Fruit fly (Drosophila melanogaster) whole organism, wandering third instar larva: ENCODE data around the gene Rlip.

Source experiments
- Abd-B ChIP-seq: fragments of >200 bp; optimal IDR thresholded peaks from 2 replicates; lab custom pipeline; 2017; ENCODE audit warnings: missing biosample characterization, missing genetic modification characterization
- CG32264 ChIP-seq: fragments of 200-800 bp; sonication (Bioruptor generic); optimal IDR thresholded peaks from 2 replicates; lab custom pipeline; 2016; ENCODE audit warnings: missing biosample characterization, missing genetic modification characterization
- CG9705 ChIP-seq: fragments of 200-800 bp; sonication (Bioruptor generic); optimal IDR thresholded peaks from 2 replicates; lab custom pipeline; 2018; ENCODE audit warnings: missing biosample characterization, mild to moderate bottlenecking, missing genetic modification characterization
- CrebA ChIP-seq: fragments of 200-800 bp; sonication (Bioruptor generic); optimal IDR thresholded peaks from 2 replicates; lab custom pipeline; 2016; ENCODE audit warnings: missing biosample characterization, mild to moderate bottlenecking, missing genetic modification characterization, borderline replicate concordance
- Dfd ChIP-seq: fragments of >200 bp; optimal IDR thresholded peaks from 2 replicates; lab custom pipeline; 2017; ENCODE audit warnings: missing biosample characterization, missing genetic modification characterization
- Dif ChIP-seq: fragments of 200-275, 200-300 bp; sonication (Bioruptor generic); optimal IDR thresholded peaks from 2 replicates; lab custom pipeline; 2018; ENCODE audit warnings: missing biosample characterization, missing genetic modification characterization; ENCODE audit not compliant: partially characterized antibody
- GATAd ChIP-seq: sonication (Bioruptor generic); optimal IDR thresholded peaks from 2 replicates; lab custom pipeline; 2016; ENCODE audit warnings: missing biosample characterization, missing genetic modification characterization
- HLH106 ChIP-seq: fragments of 200-800 bp; optimal IDR thresholded peaks from 3 replicates; lab custom pipeline; 2019; ENCODE audit warnings: missing biosample characterization, mild to moderate bottlenecking, missing genetic modification characterization, moderate library complexity
- Hnf4 ChIP-seq: fragments of 200-800 bp; sonication (Bioruptor generic); optimal IDR thresholded peaks from 2 replicates; lab custom pipeline; 2016; ENCODE audit warnings: missing biosample characterization, mild to moderate bottlenecking, missing genetic modification characterization
- Hr78 ChIP-seq: fragments of >200 bp; optimal IDR thresholded peaks from 2 replicates; lab custom pipeline; 2017; ENCODE audit warnings: missing biosample characterization, missing genetic modification characterization
- Hr83 ChIP-seq: fragments of 200-300 bp; sonication (Bioruptor generic); optimal IDR thresholded peaks from 2 replicates; lab custom pipeline; 2016; ENCODE audit warnings: missing biosample characterization, mild to moderate bottlenecking, missing genetic modification characterization, moderate library complexity; ENCODE audit not compliant: poor library complexity, severe bottlenecking
- Jra ChIP-seq: sonication (Bioruptor generic); optimal IDR thresholded peaks from 2 replicates; lab custom pipeline; 2016; ENCODE audit warnings: missing biosample characterization, missing genetic modification characterization
- Myc ChIP-seq: fragments of >200 bp; optimal IDR thresholded peaks from 2 replicates; lab custom pipeline; 2017
- N ChIP-seq: fragments of >200 bp; optimal IDR thresholded peaks from 2 replicates; lab custom pipeline; 2018; ENCODE audit warnings: missing biosample characterization, missing external identifiers, missing genetic modification characterization
- OdsH ChIP-seq: fragments of 200-800 bp; sonication (Bioruptor generic); optimal IDR thresholded peaks from 2 replicates; lab custom pipeline; 2016; ENCODE audit warnings: missing biosample characterization, mild to moderate bottlenecking, missing genetic modification characterization
- Rel ChIP-seq, 2 experiments: fragments of 200-800 bp; sonication (Bioruptor generic) in 1 of 2; optimal IDR thresholded peaks; 2 replicates in 1 of 2; 3 replicates in 1 of 2; lab custom pipeline; 2016 to 2019; ENCODE audit warnings: mild to moderate bottlenecking in 2 of 2, missing biosample characterization in 2 of 2, missing genetic modification characterization in 2 of 2, moderate library complexity in 1 of 2
- Sp1 ChIP-seq: fragments of 200-800 bp; sonication (Bioruptor generic); optimal IDR thresholded peaks from 3 replicates; lab custom pipeline; 2019; ENCODE audit warnings: missing biosample characterization, mild to moderate bottlenecking, missing genetic modification characterization, moderate library complexity
- Vsx2 ChIP-seq: fragments of 200-300, 225-300 bp; sonication (Bioruptor generic); optimal IDR thresholded peaks from 2 replicates; lab custom pipeline; 2018; ENCODE audit warnings: missing biosample characterization, missing genetic modification characterization; ENCODE audit not compliant: partially characterized antibody
- br ChIP-seq: fragments of 200-800 bp; sonication (Bioruptor generic); optimal IDR thresholded peaks from 2 replicates; lab custom pipeline; 2016; ENCODE audit warnings: missing biosample characterization, missing genetic modification characterization
- brk ChIP-seq: fragments of 200-800 bp; sonication (Bioruptor generic); optimal IDR thresholded peaks from 2 replicates; lab custom pipeline; 2016; ENCODE audit warnings: missing biosample characterization, mild to moderate bottlenecking, missing genetic modification characterization
- dl ChIP-seq, 2 experiments: fragments of 175-275, 200-275 bp in 1 of 2; fragments of 200-275 bp in 1 of 2; sonication (Bioruptor generic); optimal IDR thresholded peaks; lab custom pipeline; 2018; ENCODE audit warnings: mild to moderate bottlenecking in 2 of 2, missing biosample characterization in 2 of 2, missing genetic modification characterization in 2 of 2, moderate library complexity in 2 of 2; ENCODE audit not compliant: partially characterized antibody in 2 of 2, insufficient read depth in 1 of 2
- dsf ChIP-seq: sonication (Bioruptor generic); optimal IDR thresholded peaks from 2 replicates; lab custom pipeline; 2016; ENCODE audit warnings: missing biosample characterization, missing genetic modification characterization, borderline replicate concordance
- ey ChIP-seq: fragments of 200-800 bp; sonication (Bioruptor generic); optimal IDR thresholded peaks from 2 replicates; lab custom pipeline; 2016; ENCODE audit warnings: missing biosample characterization, missing genetic modification characterization
- foxo ChIP-seq, 2 experiments: fragments of 200-800 bp; sonication (Bioruptor generic); optimal IDR thresholded peaks; 2 replicates in 1 of 2; 3 replicates in 1 of 2; lab custom pipeline; 2016 to 2017; ENCODE audit warnings: missing biosample characterization in 2 of 2, missing genetic modification characterization in 2 of 2
- fru ChIP-seq: fragments of 200-800 bp; sonication (Bioruptor generic); optimal IDR thresholded peaks from 3 replicates; lab custom pipeline; 2016; ENCODE audit warnings: missing biosample characterization, mild to moderate bottlenecking, missing genetic modification characterization
- h ChIP-seq: fragments of 200-800 bp; sonication (Bioruptor generic); optimal IDR thresholded peaks from 3 replicates; lab custom pipeline; 2016; ENCODE audit warnings: missing biosample characterization, mild to moderate bottlenecking, missing genetic modification characterization
- jim ChIP-seq: fragments of 175-275, 200-325 bp; sonication (Bioruptor generic); optimal IDR thresholded peaks from 2 replicates; lab custom pipeline; 2016; ENCODE audit warnings: missing biosample characterization, mild to moderate bottlenecking, missing genetic modification characterization
- lola ChIP-seq: fragments of >200 bp; optimal IDR thresholded peaks from 2 replicates; lab custom pipeline; 2017; ENCODE audit warnings: missing biosample characterization, missing genetic modification characterization
- pan ChIP-seq: fragments of >200 bp; optimal IDR thresholded peaks from 2 replicates; lab custom pipeline; 2017
- psq ChIP-seq: fragments of 200-800 bp; sonication (Bioruptor generic); optimal IDR thresholded peaks from 3 replicates; lab custom pipeline; 2017; ENCODE audit warnings: missing biosample characterization, mild to moderate bottlenecking, missing genetic modification characterization, moderate library complexity
- rgr ChIP-seq: fragments of 200-800 bp; sonication (Bioruptor generic); optimal IDR thresholded peaks from 3 replicates; lab custom pipeline; 2016; ENCODE audit warnings: missing biosample characterization, mild to moderate bottlenecking, missing genetic modification characterization
- sage ChIP-seq: fragments of 200-800 bp; sonication (Bioruptor generic); optimal IDR thresholded peaks from 2 replicates; lab custom pipeline; 2016; ENCODE audit warnings: missing biosample characterization, mild to moderate bottlenecking, missing genetic modification characterization
- sv ChIP-seq: fragments of 200-800 bp; sonication (Bioruptor generic); optimal IDR thresholded peaks from 3 replicates; lab custom pipeline; 2016; ENCODE audit warnings: missing biosample characterization, missing genetic modification characterization
- tai ChIP-seq: sonication (Bioruptor generic); optimal IDR thresholded peaks from 2 replicates; lab custom pipeline; 2016; ENCODE audit warnings: missing biosample characterization, missing genetic modification characterization
- usp ChIP-seq: fragments of >200 bp; optimal IDR thresholded peaks from 2 replicates; lab custom pipeline; 2017; ENCODE audit warnings: missing biosample characterization, missing genetic modification characterization
- woc ChIP-seq: sonication (Bioruptor generic); optimal IDR thresholded peaks from 2 replicates; lab custom pipeline; 2016; ENCODE audit warnings: missing biosample characterization, mild to moderate bottlenecking, missing genetic modification characterization

The Rlip gene

dm6 chr3R:21059486-21060356, 42.2 kb downstream of the Rlip start:
- no peak for TF ChIP-seq lola (GFP tag; lab: Kevin White, UChicago)
- no peak for TF ChIP-seq Myc
- no peak for TF ChIP-seq sage (GFP tag; lab: Kevin White, UChicago)
- TF ChIP-seq CrebA (GFP tag; lab: Kevin White, UChicago), result peak; percentile 11
- peak; percentile 51 for TF ChIP-seq brk (GFP tag; lab: Kevin White, UChicago)
- TF ChIP-seq Hnf4, result peak; percentile 2
- TF ChIP-seq fru (GFP tag; lab: Kevin White, UChicago), result no peak
- no peak for TF ChIP-seq psq (GFP tag; lab: Kevin White, UChicago)
- TF ChIP-seq, all 38 proteins: peak for 3

- peak; percentile 36 for TF ChIP-seq br (GFP tag; lab: Kevin White, UChicago)
- TF ChIP-seq Hnf4, result peak; percentile 48
- TF ChIP-seq woc (GFP tag; lab: Kevin White, UChicago), result no peak
- TF ChIP-seq CG9705, result no peak
- TF ChIP-seq Hr78 (GFP tag; lab: Kevin White, UChicago), result no peak
- TF ChIP-seq jim (GFP tag; lab: Kevin White, UChicago), result no peak
- TF ChIP-seq tai (GFP tag; lab: Kevin White, UChicago), result no peak
- peak; percentile 56 for TF ChIP-seq Hr83
- no peak for TF ChIP-seq N (GFP tag; lab: Kevin White, UChicago)
- no peak for TF ChIP-seq usp (GFP tag; lab: Kevin White, UChicago)
- TF ChIP-seq ey, result no peak
- no peak for TF ChIP-seq CG32264 (GFP tag; lab: Kevin White, UChicago)
- TF ChIP-seq h (GFP tag; lab: Kevin White, UChicago), result peak; percentile 72
- TF ChIP-seq dsf, result no peak
- peak; percentile 4 for TF ChIP-seq Sp1 (GFP tag; lab: Kevin White, UChicago)
- TF ChIP-seq Abd-B (GFP tag; lab: Kevin White, UChicago), result no peak
- no peak for TF ChIP-seq lola (GFP tag; lab: Kevin White, UChicago)
- TF ChIP-seq Jra (GFP tag; lab: Kevin White, UChicago), result no peak
- TF ChIP-seq Dif (GFP tag; lab: Kevin White, UChicago), result peak; percentile 69
- TF ChIP-seq dl (GFP tag; optimal IDR thresholded peaks at IDR 0.05; lab: Kevin White, UChicago; ENCODE audit: insufficient read depth in 1 of 2, partially characterized antibody in 2 of 2), result peak in 1 of 2 experiments; percentile 32
- TF ChIP-seq brk (GFP tag; lab: Kevin White, UChicago), result no peak
- no peak for TF ChIP-seq Rel (GFP tag; optimal IDR thresholded peaks at IDR 0.05; lab: Kevin White, UChicago)
- TF ChIP-seq Rel (tag; optimal IDR thresholded peaks at IDR 0.05; lab: Kevin White, UChicago), result peak; percentile 72
- peak; percentile 55 for TF ChIP-seq fru (GFP tag; lab: Kevin White, UChicago)
- TF ChIP-seq foxo (GFP tag; optimal IDR thresholded peaks at IDR 0.05; lab: Kevin White, UChicago), result peak in 1 of 2 experiments; percentile 3
- no peak for TF ChIP-seq sv (GFP tag; lab: Kevin White, UChicago)
- no peak for TF ChIP-seq pan
- peak; percentile 7 for TF ChIP-seq psq (GFP tag; lab: Kevin White, UChicago)
- no peak for TF ChIP-seq Dfd
- TF ChIP-seq HLH106 (tag; lab: Kevin White, UChicago), result no peak
- TF ChIP-seq rgr (GFP tag; lab: Kevin White, UChicago), result peak; percentile 38
- no peak for TF ChIP-seq OdsH (GFP tag; lab: Kevin White, UChicago)
- TF ChIP-seq, all 38 proteins: peak for 12
These were observed 43.2 kb downstream of the Rlip start, which contains the start of gene Mvl for dm6 chr3R:21060430-21061245. TSS of gene Mvl (minus strand) at chr3R:21060800.

dm6 chr3R:21063433-21063832, 45.9 kb downstream of the Rlip start:
- TF ChIP-seq GATAd (GFP tag; lab: Kevin White, UChicago), result no peak
- TF ChIP-seq usp (GFP tag; lab: Kevin White, UChicago), result no peak
- no peak for TF ChIP-seq lola (GFP tag; lab: Kevin White, UChicago)
- no peak for TF ChIP-seq h (GFP tag; lab: Kevin White, UChicago)
- no peak for TF ChIP-seq ey
- TF ChIP-seq Hr78 (GFP tag; lab: Kevin White, UChicago), result no peak
- TF ChIP-seq dl (GFP tag; optimal IDR thresholded peaks at IDR 0.05; lab: Kevin White, UChicago; ENCODE audit: insufficient read depth in 1 of 2, partially characterized antibody in 2 of 2), result no peak
- TF ChIP-seq jim (GFP tag; lab: Kevin White, UChicago), result no peak
- no peak for TF ChIP-seq sage (GFP tag; lab: Kevin White, UChicago)
- no peak for TF ChIP-seq Myc
- TF ChIP-seq N (GFP tag; lab: Kevin White, UChicago), result no peak
- TF ChIP-seq Hr83, result no peak
- no peak for TF ChIP-seq Rel (GFP tag; optimal IDR thresholded peaks at IDR 0.05; lab: Kevin White, UChicago)
- TF ChIP-seq Rel (tag; optimal IDR thresholded peaks at IDR 0.05; lab: Kevin White, UChicago), result no peak
- no peak for TF ChIP-seq OdsH (GFP tag; lab: Kevin White, UChicago)
- no peak for TF ChIP-seq dsf
- no peak for TF ChIP-seq HLH106 (tag; lab: Kevin White, UChicago)
- TF ChIP-seq Dif (GFP tag; lab: Kevin White, UChicago), result no peak
- no peak for TF ChIP-seq Vsx2
- no peak for TF ChIP-seq br (GFP tag; lab: Kevin White, UChicago)
- TF ChIP-seq psq (GFP tag; lab: Kevin White, UChicago), result no peak
